Fruit fly (Drosophila melanogaster) whole organism, embryonic: ENCODE results near the gene CG43255.

Experiments
- Atf6 ChIP-seq: fragments of 200-800 bp; sonication (Bioruptor generic); IDR thresholded peaks from 2 replicates; pipeline ENCODE4 v1.3.6; 2022; ENCODE audit warnings: missing biosample characterization, missing genetic modification characterization
- BtbVII ChIP-seq: fragments of 200-800 bp; sonication (Bioruptor generic); optimal IDR thresholded peaks from 3 replicates; lab custom pipeline; 2017; ENCODE audit warnings: missing biosample characterization, mild to moderate bottlenecking, missing genetic modification characterization
- CG10654 ChIP-seq: fragments of 200-800 bp; sonication (Bioruptor generic); optimal IDR thresholded peaks from 2 replicates; lab custom pipeline; 2016; ENCODE audit warnings: missing biosample characterization, missing genetic modification characterization
- CG11247 ChIP-seq: fragments of 200-800 bp; sonication (Bioruptor generic); IDR thresholded peaks from 2 replicates; pipeline ENCODE4 v1.3.6; 2022; ENCODE audit warnings: missing biosample characterization, missing genetic modification characterization
- CG11398 ChIP-seq: fragments of 200-800 bp; sonication (Bioruptor generic); optimal IDR thresholded peaks from 2 replicates; lab custom pipeline; 2016; ENCODE audit warnings: missing biosample characterization, missing genetic modification characterization
- CG11504 ChIP-seq: fragments of 200-800 bp; sonication (Bioruptor generic); optimal IDR thresholded peaks from 3 replicates; lab custom pipeline; 2019; ENCODE audit warnings: missing biosample characterization, mild to moderate bottlenecking, missing genetic modification characterization, moderate library complexity
- CG1233 ChIP-seq: fragments of 200-800 bp; sonication (Bioruptor generic); optimal IDR thresholded peaks from 4 replicates; lab custom pipeline; 2018; ENCODE audit warnings: missing biosample characterization, mild to moderate bottlenecking, missing genetic modification characterization
- CG12769 ChIP-seq: fragments of 200-800 bp; sonication (Bioruptor generic); optimal IDR thresholded peaks from 2 replicates; lab custom pipeline; 2019; ENCODE audit warnings: missing biosample characterization, mild to moderate bottlenecking, missing genetic modification characterization, moderate library complexity
- CG13296 ChIP-seq: fragments of 200-800 bp; sonication (Bioruptor generic); optimal IDR thresholded peaks from 3 replicates; lab custom pipeline; 2018; ENCODE audit warnings: missing biosample characterization, mild to moderate bottlenecking, missing genetic modification characterization
- CG13424 ChIP-seq: fragments of 200-800 bp; sonication (Bioruptor generic); optimal IDR thresholded peaks from 2 replicates; lab custom pipeline; 2019; ENCODE audit warnings: missing biosample characterization, mild to moderate bottlenecking, missing genetic modification characterization, moderate library complexity
- CG14441 ChIP-seq: fragments of 200-800 bp; sonication (Bioruptor generic); IDR thresholded peaks from 2 replicates; pipeline ENCODE4 v1.3.6; 2022; ENCODE audit warnings: missing biosample characterization, missing genetic modification characterization
- CG14965 ChIP-seq: fragments of 200-800 bp; sonication (Bioruptor generic); optimal IDR thresholded peaks from 2 replicates; lab custom pipeline; 2016; ENCODE audit warnings: missing biosample characterization, missing genetic modification characterization, borderline replicate concordance
- CG15514 ChIP-seq: fragments of 200-800 bp; sonication (Bioruptor generic); optimal IDR thresholded peaks from 3 replicates; lab custom pipeline; 2017; ENCODE audit warnings: missing biosample characterization, missing genetic modification characterization, mild to moderate bottlenecking, moderate library complexity, missing genetic modification reagents
- CG15601 ChIP-seq: fragments of 200-800 bp; sonication (Bioruptor generic); optimal IDR thresholded peaks from 3 replicates; lab custom pipeline; 2019; ENCODE audit warnings: missing biosample characterization, mild to moderate bottlenecking, missing genetic modification characterization, moderate library complexity
- CG16779 ChIP-seq: fragments of 200-800 bp; sonication (Bioruptor generic); IDR thresholded peaks from 2 replicates; pipeline ENCODE4 v1.3.6; 2022; ENCODE audit warnings: missing biosample characterization, missing genetic modification characterization
- CG17361 ChIP-seq: fragments of 200-800 bp; sonication (Bioruptor generic); IDR thresholded peaks from 3 replicates; pipeline ENCODE4 v1.3.6; 2022; ENCODE audit warnings: missing biosample characterization, missing genetic modification characterization
- CG31388 ChIP-seq: fragments of 200-800 bp; sonication (Bioruptor generic); optimal IDR thresholded peaks from 2 replicates; lab custom pipeline; 2016; ENCODE audit warnings: missing biosample characterization, missing genetic modification characterization
- CG3163 ChIP-seq: fragments of 200-800 bp; sonication (Bioruptor generic); optimal IDR thresholded peaks from 3 replicates; lab custom pipeline; 2016; ENCODE audit warnings: missing biosample characterization, missing genetic modification characterization
- CG4360 ChIP-seq: fragments of 200-800 bp; sonication (Bioruptor generic); IDR thresholded peaks from 2 replicates; pipeline ENCODE4 v1.3.6; 2022; ENCODE audit warnings: missing biosample characterization, missing genetic modification characterization
- CG5180 ChIP-seq: fragments of 200-800 bp; sonication (Bioruptor generic); optimal IDR thresholded peaks from 3 replicates; lab custom pipeline; 2017; ENCODE audit warnings: missing biosample characterization, missing genetic modification characterization, mild to moderate bottlenecking, moderate library complexity, missing genetic modification reagents
- CG6813 ChIP-seq: fragments of 200-800 bp; sonication (Bioruptor generic); optimal IDR thresholded peaks from 2 replicates; lab custom pipeline; 2017; ENCODE audit warnings: missing biosample characterization, missing genetic modification characterization, mild to moderate bottlenecking, moderate library complexity, missing genetic modification reagents
- CG7271 ChIP-seq: fragments of 200-800 bp; sonication (Bioruptor generic); optimal IDR thresholded peaks from 2 replicates; lab custom pipeline; 2018; ENCODE audit warnings: missing biosample characterization, mild to moderate bottlenecking, missing genetic modification characterization, moderate library complexity
- CG7556 ChIP-seq: fragments of 200-800 bp; sonication (Bioruptor generic); optimal IDR thresholded peaks from 2 replicates; lab custom pipeline; 2017; ENCODE audit warnings: missing biosample characterization, mild to moderate bottlenecking, missing genetic modification characterization
- Doc2 ChIP-seq: fragments of 200-800 bp; sonication (Bioruptor generic); IDR thresholded peaks from 2 replicates; pipeline ENCODE4 v1.3.6; 2022; ENCODE audit warnings: missing biosample characterization, missing genetic modification characterization
- Dp ChIP-seq: fragments of 200-800 bp; sonication (Bioruptor generic); optimal IDR thresholded peaks from 2 replicates; lab custom pipeline; 2018; ENCODE audit warnings: missing biosample characterization, mild to moderate bottlenecking, missing genetic modification characterization, moderate library complexity
- Drgx ChIP-seq: fragments of 200-800 bp; sonication (Bioruptor generic); IDR thresholded peaks from 2 replicates; pipeline ENCODE4 v1.3.6; 2022; ENCODE audit warnings: missing biosample characterization, missing genetic modification characterization
- Hr51 ChIP-seq, 2 experiments: fragments of 200-800 bp; sonication (Bioruptor generic); optimal IDR thresholded peaks; 2 replicates in 1 of 2; 3 replicates in 1 of 2; lab custom pipeline; 2016 to 2018; ENCODE audit warnings: missing biosample characterization in 2 of 2, missing genetic modification characterization in 2 of 2, mild to moderate bottlenecking in 1 of 2, moderate library complexity in 1 of 2
- MTF-1 ChIP-seq: fragments of 200-800 bp; sonication (Bioruptor generic); optimal IDR thresholded peaks from 2 replicates; lab custom pipeline; 2018; ENCODE audit warnings: missing biosample characterization, mild to moderate bottlenecking, missing genetic modification characterization, borderline replicate concordance
- Nf-YA ChIP-seq: fragments of 200-800 bp; sonication (Bioruptor generic); IDR thresholded peaks from 2 replicates; pipeline ENCODE4 v1.3.6; 2022; ENCODE audit warnings: missing biosample characterization, missing genetic modification characterization
- Ssrp ChIP-seq: fragments of 200-800 bp; sonication (Bioruptor generic); optimal IDR thresholded peaks from 2 replicates; lab custom pipeline; 2018; ENCODE audit warnings: missing biosample characterization, mild to moderate bottlenecking, missing genetic modification characterization, moderate library complexity
- ara ChIP-seq: fragments of 200-800 bp; sonication (Bioruptor generic); IDR thresholded peaks from 2 replicates; pipeline ENCODE4 v1.3.6; 2022; ENCODE audit warnings: missing biosample characterization, missing genetic modification characterization
- ase ChIP-seq: fragments of 200-800 bp; sonication (Bioruptor generic); IDR thresholded peaks from 3 replicates; pipeline ENCODE4 v1.3.6; 2022; ENCODE audit warnings: missing biosample characterization, missing genetic modification characterization
- ato ChIP-seq: fragments of 200-800 bp; sonication (Bioruptor generic); IDR thresholded peaks from 2 replicates; pipeline ENCODE4 v1.3.6; 2022; ENCODE audit warnings: missing biosample characterization, missing genetic modification characterization; ENCODE audit not compliant: partially characterized antibody
- bowl ChIP-seq: fragments of 200-800 bp; sonication (Bioruptor generic); IDR thresholded peaks from 2 replicates; pipeline ENCODE4 v1.3.6; 2022; ENCODE audit warnings: missing biosample characterization, missing genetic modification characterization
- br ChIP-seq: fragments of >200 bp; optimal IDR thresholded peaks from 2 replicates; lab custom pipeline; 2017
- chm ChIP-seq: fragments of 200-800 bp; sonication (Bioruptor generic); IDR thresholded peaks from 2 replicates; pipeline ENCODE4 v1.3.6; 2022; ENCODE audit warnings: missing biosample characterization, missing genetic modification characterization
- chn ChIP-seq: fragments of 200-800 bp; sonication (Bioruptor generic); optimal IDR thresholded peaks from 2 replicates; lab custom pipeline; 2016; ENCODE audit warnings: missing biosample characterization, missing genetic modification characterization
- corto ChIP-seq: fragments of 200-800 bp; sonication (Bioruptor generic); optimal IDR thresholded peaks from 2 replicates; lab custom pipeline; 2016; ENCODE audit warnings: missing biosample characterization, mild to moderate bottlenecking, missing genetic modification characterization, moderate library complexity
- eyg ChIP-seq: fragments of 200-800 bp; sonication (Bioruptor generic); optimal IDR thresholded peaks from 3 replicates; lab custom pipeline; 2016; ENCODE audit warnings: missing biosample characterization, missing genetic modification characterization
- fd96Cb ChIP-seq: fragments of 200-800 bp; sonication (Bioruptor generic); optimal IDR thresholded peaks from 2 replicates; lab custom pipeline; 2018; ENCODE audit warnings: missing biosample characterization, mild to moderate bottlenecking, missing genetic modification characterization, moderate library complexity
- hbn ChIP-seq: fragments of 200-800 bp; sonication (Bioruptor generic); IDR thresholded peaks from 2 replicates; pipeline ENCODE4 v1.3.6; 2022; ENCODE audit warnings: missing biosample characterization, missing genetic modification characterization; ENCODE audit not compliant: partially characterized antibody
- kah ChIP-seq: fragments of 200-800 bp; sonication (Bioruptor generic); optimal IDR thresholded peaks from 2 replicates; lab custom pipeline; 2018; ENCODE audit warnings: missing biosample characterization, mild to moderate bottlenecking, missing genetic modification characterization
- repo ChIP-seq: fragments of 200-800 bp; sonication (Bioruptor generic); optimal IDR thresholded peaks from 2 replicates; lab custom pipeline; 2016; ENCODE audit warnings: missing biosample characterization, missing genetic modification characterization
- salm ChIP-seq: fragments of 200-800 bp; sonication (Bioruptor generic); optimal IDR thresholded peaks from 2 replicates; lab custom pipeline; 2018; ENCODE audit warnings: missing biosample characterization, mild to moderate bottlenecking, missing genetic modification characterization
- sna ChIP-seq: fragments of 200-800 bp; sonication (Bioruptor generic); IDR thresholded peaks from 2 replicates; pipeline ENCODE4 v1.3.6; 2022; ENCODE audit warnings: missing biosample characterization, missing genetic modification characterization; ENCODE audit not compliant: partially characterized antibody
- sr ChIP-seq: fragments of 200-800 bp; sonication (Bioruptor generic); IDR thresholded peaks from 3 replicates; pipeline ENCODE4 v1.3.6; 2022; ENCODE audit warnings: missing biosample characterization, missing genetic modification characterization
- stwl ChIP-seq: fragments of 200-800 bp; sonication (Bioruptor generic); optimal IDR thresholded peaks from 3 replicates; lab custom pipeline; 2018; ENCODE audit warnings: missing biosample characterization, mild to moderate bottlenecking, missing genetic modification characterization, moderate library complexity
- tin ChIP-seq: fragments of 200-800 bp; sonication (Bioruptor generic); optimal IDR thresholded peaks from 3 replicates; lab custom pipeline; 2016; ENCODE audit warnings: missing biosample characterization, missing genetic modification characterization
- tx ChIP-seq: fragments of 200-800 bp; sonication (Bioruptor generic); optimal IDR thresholded peaks from 2 replicates; lab custom pipeline; 2016; ENCODE audit warnings: missing biosample characterization, missing genetic modification characterization
- zfh1 ChIP-seq: fragments of 200-800 bp; sonication (Bioruptor generic); IDR thresholded peaks from 3 replicates; pipeline ENCODE4 v1.3.6; 2022; ENCODE audit warnings: missing biosample characterization, missing genetic modification characterization

The CG43255 gene

dm6 chrX:8897859-8898427 lies 25.8 kb upstream of the CG43255 start, which contains the start of gene Moe (continued):
- TF ChIP-seq BtbVII (GFP tag; lab: Kevin White, UChicago) (no peak), Drgx (GFP tag; lab: Robert Waterston, UW) (peak; percentile 40; the same call in 1 of the 2 replicates), Dp (GFP tag; lab: Kevin White, UChicago) (peak; percentile 84), Doc2 (GFP tag; lab: Robert Waterston, UW) (no peak), CG31388 (GFP tag; lab: Kevin White, UChicago) (no peak), CG13296 (GFP tag; lab: Kevin White, UChicago) (no peak), chn (peak; percentile 73), CG3163 (peak; percentile 51), CG7271 (tag; lab: Kevin White, UChicago) (no peak), stwl (peak; percentile 62), Hr51 (GFP tag; optimal IDR thresholded peaks at IDR 0.05; lab: Kevin White, UChicago) (peak in 1 of 2 experiments; percentile 39), hbn (GFP tag; lab: Robert Waterston, UW) (peak; percentile 78), bowl (GFP tag; lab: Robert Waterston, UW) (no peak), CG11247 (GFP tag; lab: Robert Waterston, UW) (peak; percentile 45; the same call in 1 of the 2 replicates), sr (GFP tag; lab: Robert Waterston, UW) (no peak), CG15601 (no peak), corto (GFP tag; lab: Kevin White, UChicago) (no peak), fd96Cb (tag; lab: Kevin White, UChicago) (no peak), Ssrp (no peak), CG14965 (GFP tag; lab: Kevin White, UChicago) (no peak), sna (GFP tag; lab: Robert Waterston, UW) (peak; percentile 68; the same call in 1 of the 2 replicates), CG6813 (no peak), eyg (no peak), CG16779 (GFP tag; lab: Robert Waterston, UW) (no peak), CG14441 (GFP tag; lab: Robert Waterston, UW) (peak; percentile 30; the same call in 1 of the 2 replicates), CG7556 (GFP tag; lab: Kevin White, UChicago) (no peak), salm (tag; lab: Kevin White, UChicago) (no peak), br (lab: Kevin White, UChicago) (no peak), CG5180 (GFP tag; lab: Kevin White, UChicago) (no peak), kah (GFP tag; lab: Kevin White, UChicago) (no peak), CG10654 (GFP tag; lab: Kevin White, UChicago) (peak; percentile 44), ase (no peak), chm (no peak), CG12769 (no peak), tx (GFP tag; lab: Kevin White, UChicago) (peak; percentile 55), CG11504 (tag; lab: Kevin White, UChicago) (peak; percentile 47), tin (peak; percentile 57), ato (GFP tag; lab: Robert Waterston, UW) (peak; percentile 56; the same call in 1 of the 2 replicates), CG15514 (GFP tag; lab: Kevin White, UChicago) (peak; percentile 47), Nf-YA (GFP tag; lab: Robert Waterston, UW) (no peak), MTF-1 (GFP tag; lab: Kevin White, UChicago) (no peak), CG17361 (0 out of 3 replicates have a peak, but pooled peaks have one; percentile 11), CG4360 (no peak), CG1233 (GFP tag; lab: Kevin White, UChicago) (no peak), CG13424 (tag; lab: Kevin White, UChicago) (peak; percentile 39), CG11398 (peak; percentile 38), zfh1 (GFP tag; lab: Robert Waterston, UW) (peak; percentile 44; the same call in 1 of the 3 replicates), ara (no peak), repo (GFP tag; lab: Kevin White, UChicago) (peak; percentile 41), Atf6 (GFP tag; lab: Robert Waterston, UW) (peak; percentile 36; the same call in 1 of the 2 replicates)
